Worm (Caenorhabditis elegans): ENCODE measurements around the gene hpo-34.

ce11 chrX:11548308-11548707, 29.4 kb upstream of the hpo-34 start, which contains the start of gene mig-2:
- TF ChIP-seq pqm-1 (tag; optimal IDR thresholded peaks at IDR 0.05), result no peak
- no peak for TF ChIP-seq ceh-16 (tag; optimal IDR thresholded peaks at IDR 0.05)
- TF ChIP-seq ceh-9 (tag; optimal IDR thresholded peaks at IDR 0.05), result no peak
- TF ChIP-seq ama-1 (optimal IDR thresholded peaks at IDR 0.05), result no peak
- TF ChIP-seq unc-39 (tag; optimal IDR thresholded peaks at IDR 0.05), result no peak
- TF ChIP-seq zag-1 (tag; optimal IDR thresholded peaks at IDR 0.05), result no peak
- no peak for TF ChIP-seq nhr-11 (tag; optimal IDR thresholded peaks at IDR 0.05)
- no peak for TF ChIP-seq lin-39 (tag; optimal IDR thresholded peaks at IDR 0.05)
- no peak for TF ChIP-seq pha-4 (tag; optimal IDR thresholded peaks at IDR 0.05)
- no peak for TF ChIP-seq nhr-12 (tag; optimal IDR thresholded peaks at IDR 0.05)
- no peak for TF ChIP-seq mdl-1 (tag; optimal IDR thresholded peaks at IDR 0.05)
- TF ChIP-seq nhr-76 (tag; optimal IDR thresholded peaks at IDR 0.05), result no peak

Data from whole organism, L3 larva.